Worm (Caenorhabditis elegans) whole organism, L4 larva: ENCODE results near the gene T05H4.3.
A peak's percentile ranks its signal among the peaks of the same experiment; 100 is the strongest.

Source experiments
- D1046.2 ChIP-seq: fragments of 200-800 bp; sonication (Bioruptor generic); IDR thresholded peaks from 2 replicates; pipeline ENCODE4 v1.3.6; 2022; ENCODE audit warnings: missing genetic modification characterization, missing compliant biosample characterization
- F10B5.3 ChIP-seq: sonication (generic microtip); optimal IDR thresholded peaks from 2 replicates; lab custom pipeline; 2016; ENCODE audit warnings: mild to moderate bottlenecking, missing genetic modification characterization, missing compliant biosample characterization
- F37D6.2 ChIP-seq: sonication (generic microtip); optimal IDR thresholded peaks from 2 replicates; lab custom pipeline; 2016; ENCODE audit warnings: mild to moderate bottlenecking, missing genetic modification characterization, missing compliant biosample characterization
- T26A8.4 ChIP-seq: fragments of 200-800 bp; sonication (Bioruptor generic); IDR thresholded peaks from 2 replicates; pipeline ENCODE4 v1.3.6; 2022; ENCODE audit warnings: missing genetic modification characterization, missing compliant biosample characterization
- Y48G9A.11 ChIP-seq: fragments of 200-800 bp; sonication (Bioruptor generic); IDR thresholded peaks from 2 replicates; pipeline ENCODE4 v1.3.6; 2022; ENCODE audit warnings: missing genetic modification reagents, missing genetic modification characterization, missing compliant biosample characterization
- Y5F2A.4 ChIP-seq: fragments of 200-800 bp; sonication (Bioruptor generic); optimal IDR thresholded peaks from 2 replicates; lab custom pipeline; 2018; ENCODE audit warnings: mild to moderate bottlenecking, missing genetic modification characterization, missing compliant biosample characterization
- aha-1 ChIP-seq: fragments of 150-350 bp; peaks from one replicate; lab custom pipeline; 2014; ENCODE audit warnings: missing biosample characterization, missing genetic modification characterization
- aly-2 ChIP-seq: sonication (generic microtip); optimal IDR thresholded peaks from 2 replicates; lab custom pipeline; 2018; ENCODE audit warnings: missing biosample characterization, missing genetic modification characterization
- ama-1 ChIP-seq: fragments of 150-350 bp; optimal IDR thresholded peaks from 2 replicates; lab custom pipeline; 2014; ENCODE audit warnings: inconsistent platforms, mixed read lengths
- ceh-20 ChIP-seq: fragments of 200-800 bp; sonication (Bioruptor generic); IDR thresholded peaks from 2 replicates; pipeline ENCODE4 v1.3.6; 2022; ENCODE audit warnings: missing genetic modification reagents, missing genetic modification characterization, missing compliant biosample characterization
- ceh-82 ChIP-seq: sonication (generic microtip); optimal IDR thresholded peaks from 2 replicates; lab custom pipeline; 2017; ENCODE audit warnings: missing biosample characterization, missing genetic modification characterization
- ctbp-1 ChIP-seq: fragments of 200-800 bp; sonication (Bioruptor generic); IDR thresholded peaks from 2 replicates; pipeline ENCODE4 v1.3.6; 2022; ENCODE audit warnings: missing genetic modification reagents, missing genetic modification characterization, missing compliant biosample characterization
- daf-16 ChIP-seq, 3 experiments: sonication (generic microtip); optimal IDR thresholded peaks; 2 replicates each; lab custom pipeline; 2016 to 2017; ENCODE audit warnings: missing genetic modification characterization in 3 of 3, missing genetic modification reagents in 3 of 3, mild to moderate bottlenecking in 2 of 3, missing compliant biosample characterization in 2 of 3, missing biosample characterization in 1 of 3, moderate library complexity in 1 of 3
- daf-19 ChIP-seq: fragments of 200-800 bp; sonication (Bioruptor generic); conservative IDR thresholded peaks from 2 replicates; pipeline ENCODE4 v1.3.6; 2022; ENCODE audit warnings: missing genetic modification characterization, missing compliant biosample characterization
- daf-8 ChIP-seq: fragments of 200-800 bp; sonication (Bioruptor generic); IDR thresholded peaks from 2 replicates; pipeline ENCODE4 v1.3.6; 2022; ENCODE audit warnings: missing genetic modification characterization, missing compliant biosample characterization
- dmd-6 ChIP-seq: fragments of 200-800 bp; sonication (Bioruptor generic); IDR thresholded peaks from 2 replicates; pipeline ENCODE4 v1.3.6; 2022; ENCODE audit warnings: missing genetic modification reagents, missing genetic modification characterization, missing compliant biosample characterization
- dmd-8 ChIP-seq: fragments of 200-800 bp; sonication (Bioruptor generic); IDR thresholded peaks from 2 replicates; pipeline ENCODE4 v1.3.6; 2022; ENCODE audit warnings: missing genetic modification characterization, missing compliant biosample characterization
- dmd-9 ChIP-seq: fragments of 200-800 bp; sonication (Bioruptor generic); IDR thresholded peaks from 2 replicates; pipeline ENCODE4 v1.3.6; 2022; ENCODE audit warnings: missing genetic modification reagents, missing genetic modification characterization, missing compliant biosample characterization
- egl-43 ChIP-seq: fragments of 200-800 bp; sonication (Bioruptor generic); IDR thresholded peaks from 2 replicates; pipeline ENCODE4 v1.3.6; 2022; ENCODE audit warnings: missing genetic modification reagents, missing genetic modification characterization, missing compliant biosample characterization
- gei-8 ChIP-seq: fragments of 200-800 bp; sonication (Bioruptor generic); optimal IDR thresholded peaks from 2 replicates; lab custom pipeline; 2018; ENCODE audit warnings: mild to moderate bottlenecking, missing genetic modification characterization, missing compliant biosample characterization
- hlh-11 ChIP-seq: fragments of 200-800 bp; sonication (Bioruptor generic); optimal IDR thresholded peaks from 2 replicates; lab custom pipeline; 2018; ENCODE audit warnings: mild to moderate bottlenecking, missing genetic modification characterization, missing compliant biosample characterization
- hlh-30 ChIP-seq: sonication (generic microtip); optimal IDR thresholded peaks from 2 replicates; lab custom pipeline; 2017; ENCODE audit warnings: antibody characterized with exemption, mild to moderate bottlenecking, missing genetic modification characterization, missing compliant biosample characterization; ENCODE audit not compliant: insufficient read depth
- lim-7 ChIP-seq: fragments of 200-800 bp; sonication (Bioruptor generic); IDR thresholded peaks from 2 replicates; pipeline ENCODE4 v1.3.6; 2022; ENCODE audit warnings: missing genetic modification characterization, missing compliant biosample characterization
- lin-29 ChIP-seq: fragments of 200-800 bp; sonication (Bioruptor generic); IDR thresholded peaks from 2 replicates; pipeline ENCODE4 v1.3.6; 2022; ENCODE audit warnings: missing genetic modification reagents, missing genetic modification characterization, missing compliant biosample characterization
- lin-38 ChIP-seq: fragments of 200-800 bp; sonication (Bioruptor generic); IDR thresholded peaks from 2 replicates; pipeline ENCODE4 v1.3.6; 2022; ENCODE audit warnings: missing genetic modification reagents, missing genetic modification characterization, missing compliant biosample characterization
- lin-39 ChIP-seq: fragments of 150-350 bp; optimal IDR thresholded peaks from 2 replicates; lab custom pipeline; 2014; ENCODE audit warnings: missing biosample characterization, missing genetic modification reagents, missing genetic modification characterization
- lsy-2 ChIP-seq, 2 experiments: fragments of 150-350 bp in 1 of 2; sonication (generic microtip) in 1 of 2; optimal IDR thresholded peaks; 2 replicates each; lab custom pipeline; 2014 to 2017; ENCODE audit warnings: missing biosample characterization in 2 of 2, missing genetic modification characterization in 2 of 2
- madf-5 ChIP-seq, 2 experiments: fragments of 200-800 bp; sonication (Bioruptor generic); IDR thresholded peaks; 2 replicates each; pipeline ENCODE4 v1.3.6; 2022; ENCODE audit warnings: missing compliant biosample characterization in 2 of 2, missing genetic modification characterization in 2 of 2
- mdt-29 ChIP-seq: fragments of 200-800 bp; sonication (Bioruptor generic); IDR thresholded peaks from 2 replicates; pipeline ENCODE4 v1.3.6; 2022; ENCODE audit warnings: missing genetic modification reagents, missing genetic modification characterization, missing compliant biosample characterization
- mes-2 ChIP-seq: sonication (generic microtip); optimal IDR thresholded peaks from 2 replicates; lab custom pipeline; 2016; ENCODE audit warnings: missing genotype, mild to moderate bottlenecking, missing genetic modification characterization, missing compliant biosample characterization; ENCODE audit not compliant: poor library complexity, severe bottlenecking
- nhr-28 ChIP-seq: fragments of 150-350 bp; optimal IDR thresholded peaks from 2 replicates; lab custom pipeline; 2014; ENCODE audit warnings: missing biosample characterization, missing genetic modification characterization
- nhr-41 ChIP-seq: fragments of 200-800 bp; sonication (Bioruptor generic); IDR thresholded peaks from 2 replicates; pipeline ENCODE4 v1.3.6; 2022; ENCODE audit warnings: missing genetic modification reagents, missing genetic modification characterization, missing compliant biosample characterization
- nhr-42 ChIP-seq: fragments of 200-800 bp; sonication (Bioruptor generic); IDR thresholded peaks from 2 replicates; pipeline ENCODE4 v1.3.6; 2022; ENCODE audit warnings: missing genetic modification characterization, missing compliant biosample characterization
- nhr-48 ChIP-seq: sonication (generic microtip); optimal IDR thresholded peaks from 2 replicates; lab custom pipeline; 2016; ENCODE audit warnings: mild to moderate bottlenecking, missing genetic modification characterization, missing compliant biosample characterization
- php-3 ChIP-seq: fragments of 200-800 bp; sonication (Bioruptor generic); IDR thresholded peaks from 2 replicates; pipeline ENCODE4 v1.3.6; 2022; ENCODE audit warnings: missing genetic modification reagents, missing genetic modification characterization, missing compliant biosample characterization
- pqm-1 ChIP-seq: sonication (generic microtip); optimal IDR thresholded peaks from 2 replicates; lab custom pipeline; 2017; ENCODE audit warnings: missing biosample characterization, missing genetic modification characterization
- saeg-2 ChIP-seq: fragments of 200-800 bp; sonication (Bioruptor generic); IDR thresholded peaks from 2 replicates; pipeline ENCODE4 v1.3.6; 2022; ENCODE audit warnings: missing genetic modification reagents, missing genetic modification characterization, missing compliant biosample characterization
- sdz-12 ChIP-seq: fragments of 200-800 bp; sonication (Bioruptor generic); optimal IDR thresholded peaks from 2 replicates; lab custom pipeline; 2018; ENCODE audit warnings: mild to moderate bottlenecking, missing genetic modification characterization, missing compliant biosample characterization
- set-16 ChIP-seq: fragments of 200-800 bp; sonication (Bioruptor generic); IDR thresholded peaks from 2 replicates; pipeline ENCODE4 v1.3.6; 2022; ENCODE audit warnings: missing genetic modification reagents, missing genetic modification characterization, missing compliant biosample characterization
- spr-1 ChIP-seq: sonication (generic microtip); optimal IDR thresholded peaks from 2 replicates; lab custom pipeline; 2016; ENCODE audit warnings: mild to moderate bottlenecking, missing genetic modification characterization, missing compliant biosample characterization
- spr-3 ChIP-seq: fragments of 200-800 bp; sonication (Bioruptor generic); optimal IDR thresholded peaks from 2 replicates; lab custom pipeline; 2018; ENCODE audit warnings: mild to moderate bottlenecking, missing genetic modification characterization, missing compliant biosample characterization
- unc-62 ChIP-seq, 3 experiments: fragments of 150-350 bp in 1 of 3; sonication (generic microtip); optimal IDR thresholded peaks in 2 of 3; peaks in 1 of 3; 1 replicate in 1 of 3; 2 replicates in 2 of 3; lab custom pipeline; 2014 to 2017; ENCODE audit warnings: missing biosample characterization in 3 of 3, missing genetic modification characterization in 3 of 3, missing genetic modification reagents in 3 of 3, missing genotype in 1 of 3
- zfp-3 ChIP-seq: fragments of 200-800 bp; sonication (Bioruptor generic); conservative IDR thresholded peaks from 2 replicates; pipeline ENCODE4 v1.3.6; 2022; ENCODE audit warnings: missing genetic modification reagents, missing genetic modification characterization, missing compliant biosample characterization

The T05H4.3 gene

DNA sequence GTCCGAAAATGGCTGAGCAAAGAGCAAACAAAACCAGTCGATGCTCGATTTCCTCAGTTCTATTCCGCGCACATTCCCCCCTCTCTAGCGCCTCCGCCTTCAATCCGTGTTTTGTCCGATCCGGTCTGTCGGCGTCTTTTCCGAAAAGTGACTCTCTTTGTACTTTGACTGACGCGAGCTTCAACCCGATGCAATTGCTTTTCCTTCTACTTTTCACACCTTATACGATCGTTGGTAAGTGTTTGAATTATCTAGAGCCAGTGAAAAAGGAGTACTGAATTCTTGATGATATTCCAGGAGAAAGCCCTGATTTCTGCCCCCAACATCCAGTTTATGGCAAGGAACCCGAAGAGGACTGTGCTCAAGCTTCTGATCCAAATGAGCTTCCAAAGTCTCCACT lies 27.2 kb upstream of the T05H4.3 start, which contains the start of gene cht-6:
Gene cht-6, plus strand, starts transcription at position 9 of the 400 bp plus-strand sequence.
- TF ChIP-seq unc-62 (GFP tag; optimal IDR thresholded peaks at IDR 0.05 in 1 of 2; lab: Kevin White, UChicago) (peak in 1 of 2 experiments; percentile 93), unc-62 (tag; optimal IDR thresholded peaks at IDR 0.05; lab: Kevin White, UChicago) (no peak), madf-5 (GFP tag; IDR thresholded peaks at IDR 0.05; lab: Robert Waterston, UW) (no peak), gei-8 (no peak)

- TF ChIP-seq lin-29 (GFP tag; lab: Robert Waterston, UW) (no peak), set-16 (GFP tag; lab: Robert Waterston, UW) (no peak), sdz-12 (GFP tag; lab: Kevin White, UChicago) (no peak), F10B5.3 (tag; lab: Kevin White, UChicago) (no peak)
- TF ChIP-seq, all 104 proteins: peak for 0
These were observed 18.1 kb upstream of the T05H4.3 start, which contains the start of gene urb-1 for ce11 chrV:6424055-6424454. Gene urb-1 (minus strand): TSS chrV:6424155.

DNA sequence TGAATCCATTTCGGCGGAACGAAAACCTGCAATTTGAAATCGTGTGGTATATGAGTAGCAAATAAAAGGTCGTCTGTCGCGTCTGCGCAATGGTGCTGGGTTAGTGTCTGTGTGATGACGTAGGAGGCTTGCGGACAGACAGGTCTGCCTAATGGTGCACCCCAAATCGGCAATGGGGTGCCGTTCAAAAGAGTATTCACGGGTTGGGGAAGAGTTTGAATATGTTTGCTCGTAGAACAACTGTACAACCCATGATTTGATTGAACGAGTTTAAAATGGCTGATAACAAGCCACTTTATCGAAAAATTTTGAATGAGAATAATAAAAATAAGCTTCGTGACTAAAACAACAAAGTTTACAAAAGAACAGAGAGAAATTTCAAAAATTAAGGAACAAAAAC lies 16.2 kb upstream of the T05H4.3 start, which contains the start of gene T05H4.11:
Gene T05H4.11, minus strand, starts transcription at position 335 of the 400 bp plus-strand sequence.
- no peak for TF ChIP-seq spr-1 (tag; lab: Kevin White, UChicago)
- TF ChIP-seq daf-19 (GFP tag; lab: Robert Waterston, UW): no peak
- TF ChIP-seq aha-1 (tag; lab: Kevin White, UChicago): peak; percentile 20
- no peak for TF ChIP-seq F37D6.2 (tag; lab: Kevin White, UChicago)
- no peak for TF ChIP-seq saeg-2 (GFP tag; lab: Robert Waterston, UW)
- TF ChIP-seq mdt-29 (GFP tag; lab: Robert Waterston, UW): no peak
- peak; percentile 2 for TF ChIP-seq hlh-30 (tag; lab: Kevin White, UChicago)
- TF ChIP-seq zfp-3 (GFP tag; lab: Robert Waterston, UW): peak; percentile 70; the same call in 1 of the 2 replicates
- peak; percentile 39; the same call in 1 of the 2 replicates for TF ChIP-seq T26A8.4 (GFP tag; lab: Robert Waterston, UW)
- TF ChIP-seq nhr-48: no peak
- no peak for TF ChIP-seq lin-29 (GFP tag; lab: Robert Waterston, UW)
- no peak for TF ChIP-seq daf-16 (GFP tag; optimal IDR thresholded peaks at IDR 0.05; lab: Kevin White, UChicago)
- TF ChIP-seq daf-16 (tag; optimal IDR thresholded peaks at IDR 0.05; lab: Kevin White, UChicago): peak; percentile 70
- TF ChIP-seq mes-2 (tag; lab: Kevin White, UChicago): peak; percentile 27
- 0 out of 2 replicates have a peak, but pooled peaks have one; percentile 6 for TF ChIP-seq dmd-6 (GFP tag; lab: Robert Waterston, UW)
- peak; percentile 18 for TF ChIP-seq hlh-11 (tag; lab: Kevin White, UChicago)
- TF ChIP-seq ctbp-1: no peak
- peak; percentile 14 for TF ChIP-seq nhr-28
- peak; percentile 22; the same call in 1 of the 2 replicates for TF ChIP-seq lin-38 (GFP tag; lab: Robert Waterston, UW)
- TF ChIP-seq ama-1 (lab: Kevin White, UChicago): peak; percentile 84
- TF ChIP-seq daf-8 (GFP tag; lab: Robert Waterston, UW): no peak
- TF ChIP-seq ceh-20: 0 out of 2 replicates have a peak, but pooled peaks have one; percentile 16
- no peak for TF ChIP-seq spr-3 (GFP tag; lab: Kevin White, UChicago)
- TF ChIP-seq nhr-42 (GFP tag; lab: Robert Waterston, UW): no peak
- TF ChIP-seq dmd-8: no peak
- TF ChIP-seq dmd-9 (GFP tag; lab: Robert Waterston, UW): no peak
- no peak for TF ChIP-seq Y5F2A.4

ce11 chrV:6426843-6427242 lies 15.3 kb upstream of the T05H4.3 start, which contains the start of gene atp-4:
Gene atp-4 (minus strand): TSS chrV:6427112.
- TF ChIP-seq nhr-42 (GFP tag; lab: Robert Waterston, UW) (no peak), dmd-9 (GFP tag; lab: Robert Waterston, UW) (0 out of 2 replicates have a peak, but pooled peaks have one; percentile 15), sdz-12 (GFP tag; lab: Kevin White, UChicago) (peak; percentile 51), ceh-82 (tag; lab: Kevin White, UChicago) (no peak), lsy-2 (tag; optimal IDR thresholded peaks at IDR 0.05; lab: Kevin White, UChicago) (no peak), lin-39 (no peak), pqm-1 (tag; lab: Kevin White, UChicago) (no peak), lim-7 (peak; percentile 29; the same call in 1 of the 2 replicates), dmd-8 (0 out of 2 replicates have a peak, but pooled peaks have one; percentile 25), D1046.2 (GFP tag; lab: Robert Waterston, UW) (0 out of 2 replicates have a peak, but pooled peaks have one; percentile 76), ama-1 (lab: Kevin White, UChicago) (peak; percentile 87), php-3 (GFP tag; lab: Robert Waterston, UW) (no peak), egl-43 (GFP tag; lab: Robert Waterston, UW) (peak; percentile 14; the same call in 1 of the 2 replicates), Y48G9A.11 (GFP tag; lab: Robert Waterston, UW) (peak; percentile 72), aly-2 (tag; lab: Kevin White, UChicago) (no peak), daf-16 (GFP tag; optimal IDR thresholded peaks at IDR 0.05; lab: Kevin White, UChicago) (no peak), daf-16 (tag; optimal IDR thresholded peaks at IDR 0.05; lab: Kevin White, UChicago) (no peak), nhr-41 (GFP tag; lab: Robert Waterston, UW) (no peak), mdt-29 (GFP tag; lab: Robert Waterston, UW) (0 out of 2 replicates have a peak, but pooled peaks have one; percentile 15)
